Fruit fly (Drosophila melanogaster): ENCODE data around the gene CG15771.
A peak's percentile ranks its signal among the peaks of the same experiment; 100 is the strongest.

The CG15771 gene

dm6 chrX:5745840-5746815, 9.2 kb upstream of the CG15771 start:
- TF ChIP-seq CG5245 (GFP tag; optimal IDR thresholded peaks at IDR 0.05): peak; percentile 20
- TF ChIP-seq pita (GFP tag; optimal IDR thresholded peaks at IDR 0.05): no peak
- TF ChIP-seq Drgx (GFP tag; IDR thresholded peaks at IDR 0.05): peak; percentile 84
- peak; percentile 4 for TF ChIP-seq CG3838 (GFP tag; optimal IDR thresholded peaks at IDR 0.05)
- peak; percentile 54; the same call in 1 of the 3 replicates for TF ChIP-seq CG2889 (GFP tag; IDR thresholded peaks at IDR 0.05)
- TF ChIP-seq Chrac-16 (GFP tag; optimal IDR thresholded peaks at IDR 0.05): peak; percentile 57
- TF ChIP-seq nmo (GFP tag; optimal IDR thresholded peaks at IDR 0.05): peak; percentile 62
- peak; percentile 52 for TF ChIP-seq CG12104 (GFP tag; optimal IDR thresholded peaks at IDR 0.05)
- TF ChIP-seq CG18476 (GFP tag; optimal IDR thresholded peaks at IDR 0.05): no peak
- peak; percentile 70 for TF ChIP-seq CG9215 (GFP tag; IDR thresholded peaks at IDR 0.05)
- TF ChIP-seq CG9817 (tag; optimal IDR thresholded peaks at IDR 0.05): peak; percentile 80
- TF ChIP-seq CG4707 (GFP tag; optimal IDR thresholded peaks at IDR 0.05): peak; percentile 41
- no peak for TF ChIP-seq CG8290 (GFP tag; optimal IDR thresholded peaks at IDR 0.05)
- peak in 1 of 2 experiments; percentile 97 for TF ChIP-seq CG8290 (tag; optimal IDR thresholded peaks at IDR 0.05)
- TF ChIP-seq jigr1 (GFP tag; IDR thresholded peaks at IDR 0.05): no peak
- TF ChIP-seq Atf6 (GFP tag; IDR thresholded peaks at IDR 0.05): peak; percentile 71
- TF ChIP-seq pzg (GFP tag; optimal IDR thresholded peaks at IDR 0.05): peak; percentile 29
- TF ChIP-seq dm (GFP tag; optimal IDR thresholded peaks at IDR 0.05): peak; percentile 19
- peak; percentile 61 for TF ChIP-seq al (GFP tag; IDR thresholded peaks at IDR 0.05)
- peak; percentile 73 for TF ChIP-seq Meics (GFP tag; optimal IDR thresholded peaks at IDR 0.05)
- peak in 1 of 2 experiments; percentile 53 for TF ChIP-seq Eip74EF (GFP tag; optimal IDR thresholded peaks at IDR 0.05)
- TF ChIP-seq sqz (GFP tag; optimal IDR thresholded peaks at IDR 0.05): no peak
- peak; percentile 78 for TF ChIP-seq CG7839 (tag; optimal IDR thresholded peaks at IDR 0.05)
- no peak for TF ChIP-seq CG10462 (GFP tag; optimal IDR thresholded peaks at IDR 0.05)
- no peak for TF ChIP-seq her (GFP tag; optimal IDR thresholded peaks at IDR 0.05)
- peak; percentile 42 for TF ChIP-seq CG6272 (GFP tag; IDR thresholded peaks at IDR 0.05)
- TF ChIP-seq Camta (GFP tag; optimal IDR thresholded peaks at IDR 0.05): peak; percentile 39
- peak; percentile 43 for TF ChIP-seq NC2β (GFP tag; optimal IDR thresholded peaks at IDR 0.05)
- peak; percentile 76 for TF ChIP-seq CG12219 (GFP tag; optimal IDR thresholded peaks at IDR 0.05)
- TF ChIP-seq HLH4C (GFP tag; IDR thresholded peaks at IDR 0.05; ENCODE audit: partially characterized antibody): peak; percentile 60
- TF ChIP-seq pan (optimal IDR thresholded peaks at IDR 0.05): no peak
- TF ChIP-seq pan (GFP tag; optimal IDR thresholded peaks at IDR 0.05 in 1 of 2, IDR thresholded peaks at IDR 0.05 in 1 of 2): peak in 1 of 2 experiments; percentile 86
- peak; percentile 75 for TF ChIP-seq az2 (GFP tag; optimal IDR thresholded peaks at IDR 0.05)
- peak; percentile 35; the same call in 1 of the 3 replicates for TF ChIP-seq CG7357 (GFP tag; IDR thresholded peaks at IDR 0.05)
- TF ChIP-seq rib (GFP tag; IDR thresholded peaks at IDR 0.05): no peak
- peak; percentile 82 for TF ChIP-seq CG13424 (tag; optimal IDR thresholded peaks at IDR 0.05)
- no peak for TF ChIP-seq hth (optimal IDR thresholded peaks at IDR 0.05)
- TF ChIP-seq CG32767 (GFP tag; IDR thresholded peaks at IDR 0.05): no peak
- peak; percentile 25; the same call in 1 of the 2 replicates for TF ChIP-seq Bgb (GFP tag; IDR thresholded peaks at IDR 0.05; ENCODE audit: partially characterized antibody)
- peak; percentile 57 for TF ChIP-seq wor (GFP tag; IDR thresholded peaks at IDR 0.05)
- TF ChIP-seq CG7963 (GFP tag; IDR thresholded peaks at IDR 0.05; ENCODE audit: partially characterized antibody): peak; percentile 65
- peak; percentile 65 for TF ChIP-seq klu (GFP tag; IDR thresholded peaks at IDR 0.05)
- TF ChIP-seq CG1792 (GFP tag; optimal IDR thresholded peaks at IDR 0.05): no peak
- peak; percentile 88 for TF ChIP-seq lab (GFP tag; optimal IDR thresholded peaks at IDR 0.05)
- TF ChIP-seq CG18764 (GFP tag; optimal IDR thresholded peaks at IDR 0.05): no peak
- peak; percentile 52; the same call in 1 of the 2 replicates for TF ChIP-seq ttk (GFP tag; IDR thresholded peaks at IDR 0.05)
- no peak for TF ChIP-seq Hr39 (optimal IDR thresholded peaks at IDR 0.05)
- TF ChIP-seq CG31441 (GFP tag; IDR thresholded peaks at IDR 0.05): peak; percentile 60; the same call in 1 of the 2 replicates
- 0 out of 3 replicates have a peak, but pooled peaks have one; percentile 27 for TF ChIP-seq Doc3 (GFP tag; IDR thresholded peaks at IDR 0.05; ENCODE audit: partially characterized antibody)

Measured in whole organism, embryonic.